Worm (Caenorhabditis elegans) whole organism, mixed stage, embryonic: ENCODE measurements around the gene pin-2.

Experiments used
- M03D4.4 ChIP-seq: sonication (generic microtip); optimal IDR thresholded peaks from 2 replicates; lab custom pipeline; 2017; ENCODE audit warnings: mild to moderate bottlenecking, missing genetic modification characterization, missing compliant biosample characterization
- bed-3 ChIP-seq: fragments of 200-800 bp; sonication (Bioruptor generic); optimal IDR thresholded peaks from 3 replicates; lab custom pipeline; 2018; ENCODE audit warnings: mild to moderate bottlenecking, missing genetic modification characterization, moderate library complexity, missing compliant biosample characterization
- blmp-1 ChIP-seq: fragments of 150-350 bp; optimal IDR thresholded peaks from 2 replicates; lab custom pipeline; 2014; ENCODE audit warnings: missing biosample characterization, missing genetic modification characterization
- ceh-39 ChIP-seq: fragments of 150-350 bp; optimal IDR thresholded peaks from 2 replicates; lab custom pipeline; 2014; ENCODE audit warnings: missing biosample characterization, missing genetic modification characterization
- ceh-43 ChIP-seq: fragments of 200-800 bp; sonication (Bioruptor generic); optimal IDR thresholded peaks from 2 replicates; lab custom pipeline; 2018; ENCODE audit warnings: mild to moderate bottlenecking, missing genetic modification characterization, moderate library complexity, missing compliant biosample characterization
- ceh-83 ChIP-seq: fragments of 200-800 bp; sonication (Bioruptor generic); optimal IDR thresholded peaks from 2 replicates; lab custom pipeline; 2018; ENCODE audit warnings: mild to moderate bottlenecking, missing genetic modification characterization, missing compliant biosample characterization
- ces-1 ChIP-seq: fragments of 150-350 bp; optimal IDR thresholded peaks from 2 replicates; lab custom pipeline; 2014; ENCODE audit warnings: missing biosample characterization, missing genetic modification reagents, missing genetic modification characterization
- drap-1 ChIP-seq: fragments of 200-800 bp; sonication (Bioruptor generic); optimal IDR thresholded peaks from 3 replicates; lab custom pipeline; 2018; ENCODE audit warnings: mild to moderate bottlenecking, missing genetic modification characterization, missing compliant biosample characterization
- elt-1 ChIP-seq: sonication (generic microtip); optimal IDR thresholded peaks from 2 replicates; lab custom pipeline; 2017; ENCODE audit warnings: missing genetic modification characterization, mild to moderate bottlenecking, missing compliant biosample characterization, antibody characterized with exemption, moderate library complexity, borderline replicate concordance; ENCODE audit not compliant: insufficient read depth
- flh-1 ChIP-seq: fragments of 200-800 bp; sonication (Bioruptor generic); optimal IDR thresholded peaks from 2 replicates; lab custom pipeline; 2018; ENCODE audit warnings: mild to moderate bottlenecking, missing genetic modification characterization, moderate library complexity, missing compliant biosample characterization
- ham-2 ChIP-seq: fragments of 200-800 bp; sonication (Bioruptor generic); optimal IDR thresholded peaks from 2 replicates; lab custom pipeline; 2018; ENCODE audit warnings: mild to moderate bottlenecking, missing genetic modification characterization, missing compliant biosample characterization
- hlh-1 ChIP-seq: fragments of 150-350 bp; optimal IDR thresholded peaks from 2 replicates; lab custom pipeline; 2014; ENCODE audit warnings: missing biosample characterization, missing genetic modification reagents, missing genetic modification characterization
- lin-13 ChIP-seq: fragments of 150-350 bp; optimal IDR thresholded peaks from 2 replicates; lab custom pipeline; 2014; ENCODE audit warnings: missing biosample characterization, missing genetic modification characterization
- lsy-2 ChIP-seq: fragments of 150-350 bp; optimal IDR thresholded peaks from 2 replicates; lab custom pipeline; 2014; ENCODE audit warnings: missing biosample characterization, missing genetic modification characterization
- mep-1 ChIP-seq: fragments of 150-350 bp; optimal IDR thresholded peaks from 2 replicates; lab custom pipeline; 2017; ENCODE audit warnings: missing biosample characterization, missing genetic modification reagents, missing genetic modification characterization, inconsistent platforms
- mls-2 ChIP-seq: sonication (generic microtip); optimal IDR thresholded peaks from 2 replicates; lab custom pipeline; 2016; ENCODE audit warnings: mild to moderate bottlenecking, missing genetic modification characterization, moderate library complexity, missing compliant biosample characterization
- nhr-12 ChIP-seq: fragments of 150-350 bp; optimal IDR thresholded peaks from 2 replicates; lab custom pipeline; 2014; ENCODE audit warnings: missing biosample characterization, missing genetic modification characterization
- nhr-2 ChIP-seq: fragments of 150-350 bp; optimal IDR thresholded peaks from 2 replicates; lab custom pipeline; 2014; ENCODE audit warnings: missing biosample characterization, missing genetic modification characterization
- nhr-237 ChIP-seq: fragments of 150-350 bp; optimal IDR thresholded peaks from 2 replicates; lab custom pipeline; 2014; ENCODE audit warnings: missing biosample characterization, missing genetic modification characterization
- pha-4 ChIP-seq: fragments of 150-350 bp; optimal IDR thresholded peaks from 2 replicates; lab custom pipeline; 2018; ENCODE audit warnings: missing biosample characterization, missing genetic modification reagents, missing genetic modification characterization
- sptf-1 ChIP-seq: sonication (generic microtip); optimal IDR thresholded peaks from 2 replicates; lab custom pipeline; 2017; ENCODE audit warnings: mild to moderate bottlenecking, missing genetic modification characterization, moderate library complexity, missing compliant biosample characterization
- tbx-8 ChIP-seq: fragments of 200-800 bp; sonication (Bioruptor generic); optimal IDR thresholded peaks from 2 replicates; lab custom pipeline; 2018; ENCODE audit warnings: mild to moderate bottlenecking, missing genetic modification characterization, moderate library complexity, missing compliant biosample characterization
- unc-62 ChIP-seq: fragments of 150-350 bp; optimal IDR thresholded peaks from 2 replicates; lab custom pipeline; 2014; ENCODE audit warnings: missing biosample characterization, missing genetic modification reagents, missing genetic modification characterization
- zip-8 ChIP-seq: fragments of 150-350 bp; optimal IDR thresholded peaks from 2 replicates; lab custom pipeline; 2014; ENCODE audit warnings: missing biosample characterization, missing genetic modification characterization
- ztf-11 ChIP-seq: fragments of 150-350 bp; optimal IDR thresholded peaks from 2 replicates; lab custom pipeline; 2014; ENCODE audit warnings: missing biosample characterization, missing genetic modification characterization

pin-2 gene

DNA sequence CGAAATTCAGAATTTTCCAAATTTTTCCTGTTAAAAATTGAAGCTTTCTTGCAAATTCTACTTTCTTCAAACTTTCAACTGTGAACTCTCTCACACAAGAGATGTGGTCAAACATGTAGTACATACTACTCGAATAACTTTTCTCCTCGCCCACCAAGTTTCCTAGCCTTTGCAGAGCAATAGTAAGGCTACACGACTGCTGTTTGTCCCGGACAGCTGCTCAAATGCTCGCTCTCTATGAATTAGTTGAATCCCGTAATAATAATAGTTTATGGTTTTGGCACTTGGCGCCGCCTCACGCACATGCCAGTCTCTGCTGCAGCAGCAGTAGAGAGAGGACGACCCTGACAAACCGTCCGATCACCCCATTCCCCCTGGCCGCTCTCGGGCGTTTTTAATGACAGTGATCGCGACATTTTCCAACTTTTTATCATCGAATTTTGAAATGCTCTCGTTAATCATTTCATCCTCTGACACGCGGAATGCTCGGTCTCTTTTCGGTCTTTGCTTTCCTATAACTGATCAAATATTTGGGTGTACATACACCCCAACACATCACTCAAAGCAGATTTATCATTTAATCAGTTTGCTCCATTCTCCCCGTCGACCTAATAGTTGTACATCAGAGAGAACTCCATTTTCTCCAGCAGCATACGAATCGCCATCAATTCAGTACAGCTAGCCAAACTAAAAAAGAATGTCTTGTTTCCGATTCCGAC lies 40.2 kb downstream of the pin-2 start:
- TF ChIP-seq ztf-11 (tag; lab: Kevin White, UChicago): no peak
- TF ChIP-seq hlh-1 (tag; lab: Kevin White, UChicago): peak; percentile 92

DNA sequence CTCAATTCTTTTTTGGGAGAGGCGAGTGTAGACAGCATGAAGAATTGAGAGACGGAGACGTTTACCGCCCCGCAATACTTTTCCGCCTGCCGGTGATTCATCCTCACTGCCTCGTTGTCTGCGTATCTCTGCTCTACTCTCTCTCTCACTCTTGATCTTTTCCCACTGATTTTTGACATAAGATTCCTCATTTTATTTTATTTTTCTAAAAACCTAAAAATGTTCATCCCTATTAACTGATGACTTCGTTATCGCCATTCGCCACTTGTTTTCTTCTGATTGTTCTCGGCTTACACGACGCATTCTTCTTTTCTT lies 40.7 kb downstream of the pin-2 start:
- TF ChIP-seq mep-1 (tag; lab: Kevin White, UChicago) (no peak), bed-3 (GFP tag; lab: Kevin White, UChicago) (no peak), lin-13 (no peak), M03D4.4 (no peak), lsy-2 (peak; percentile 3), ceh-83 (GFP tag; lab: Kevin White, UChicago) (no peak)

DNA sequence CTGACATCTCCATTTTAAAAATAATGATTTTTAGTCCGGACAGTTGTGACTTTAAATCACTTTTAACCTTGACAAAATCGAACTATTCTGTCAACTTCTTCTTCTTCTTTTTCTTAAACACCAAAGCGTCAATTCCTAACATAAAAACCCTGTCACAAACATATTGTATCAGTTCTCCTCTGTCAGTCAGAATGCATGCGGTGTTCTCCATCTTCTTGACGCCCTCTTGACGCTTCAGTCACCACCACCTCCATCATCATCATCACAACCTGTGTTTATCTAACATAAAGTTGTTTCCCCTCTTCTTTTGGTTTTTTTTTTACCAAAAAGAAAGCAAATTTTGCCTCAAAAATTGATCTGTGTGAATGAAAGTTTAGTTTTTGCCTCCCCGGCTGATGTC lies 41.7 kb downstream of the pin-2 start:
- TF ChIP-seq elt-1 (tag; lab: Kevin White, UChicago) (no peak), nhr-12 (tag; lab: Kevin White, UChicago) (no peak), ceh-83 (GFP tag; lab: Kevin White, UChicago) (no peak), M03D4.4 (no peak), unc-62 (no peak), lsy-2 (no peak)

DNA sequence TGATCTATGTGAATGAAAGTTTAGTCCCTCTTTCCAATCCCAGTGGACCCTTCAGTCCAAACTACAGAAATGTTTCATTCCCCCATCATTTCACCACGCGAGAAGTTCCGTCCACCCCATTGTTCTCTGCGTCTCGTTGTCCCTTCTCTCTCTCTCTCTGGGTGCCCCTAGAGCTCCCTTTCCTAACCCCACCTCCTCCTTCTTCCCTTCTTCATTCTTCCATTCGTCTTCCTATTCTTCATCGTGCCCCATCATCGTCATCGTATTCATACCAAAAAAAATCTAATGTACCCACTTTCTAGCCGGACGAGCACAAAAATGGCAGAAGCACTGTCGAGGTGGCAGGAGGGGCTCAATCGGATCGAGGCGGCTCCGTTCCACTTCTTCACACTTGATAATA lies 42.6 kb downstream of the pin-2 start, which contains the start of gene M02B1.3:
Gene M02B1.3, plus strand, starts transcription at position 301 of the 400 bp plus-strand sequence.
- TF ChIP-seq nhr-237 (tag; lab: Kevin White, UChicago) (no peak), ham-2 (GFP tag; lab: Kevin White, UChicago) (no peak)

DNA sequence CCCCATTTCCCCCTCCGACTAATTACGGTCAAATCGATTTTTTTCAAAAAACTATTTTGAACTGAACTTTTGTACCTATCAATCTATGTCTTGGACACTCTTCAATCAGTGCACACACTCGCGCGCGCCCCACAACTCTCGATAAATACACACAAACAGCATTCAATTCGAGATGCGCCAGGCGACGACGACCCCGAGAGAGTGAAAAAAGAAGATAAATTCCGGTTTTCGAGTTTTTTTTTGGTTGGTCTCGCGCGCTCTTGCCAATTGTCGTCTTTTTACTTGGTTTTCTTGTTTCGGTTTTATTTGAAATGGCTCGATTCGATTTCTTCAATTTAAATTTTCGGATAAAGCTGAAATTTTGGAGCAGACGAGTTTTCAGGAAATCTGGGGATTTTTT lies 46.7 kb downstream of the pin-2 start:
- TF ChIP-seq lsy-2: no peak
- TF ChIP-seq blmp-1 (tag; lab: Kevin White, UChicago): no peak

DNA sequence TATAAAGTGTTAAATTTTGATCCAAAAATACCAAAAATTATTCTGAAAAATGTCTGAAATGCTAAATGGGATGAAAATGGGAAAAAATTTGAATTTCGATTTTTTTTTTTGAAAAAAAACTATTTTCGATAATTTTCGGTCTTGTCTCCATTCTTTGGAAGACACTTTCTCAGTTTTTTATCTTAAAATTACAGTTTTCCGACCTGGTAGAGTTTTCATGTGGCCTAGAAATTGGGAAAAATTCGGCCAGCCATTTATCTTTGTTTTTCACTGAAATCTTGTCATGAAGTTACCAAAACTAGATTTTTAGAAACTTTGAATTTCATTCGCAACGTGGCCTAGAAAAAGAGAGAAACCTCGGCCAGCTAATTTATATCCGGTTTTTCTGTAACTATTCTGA lies 47.2 kb downstream of the pin-2 start:
- TF ChIP-seq drap-1 (GFP tag; lab: Kevin White, UChicago): no peak
- TF ChIP-seq M03D4.4: no peak
- no peak for TF ChIP-seq nhr-12 (tag; lab: Kevin White, UChicago)
- no peak for TF ChIP-seq ceh-39 (tag; lab: Kevin White, UChicago)

DNA sequence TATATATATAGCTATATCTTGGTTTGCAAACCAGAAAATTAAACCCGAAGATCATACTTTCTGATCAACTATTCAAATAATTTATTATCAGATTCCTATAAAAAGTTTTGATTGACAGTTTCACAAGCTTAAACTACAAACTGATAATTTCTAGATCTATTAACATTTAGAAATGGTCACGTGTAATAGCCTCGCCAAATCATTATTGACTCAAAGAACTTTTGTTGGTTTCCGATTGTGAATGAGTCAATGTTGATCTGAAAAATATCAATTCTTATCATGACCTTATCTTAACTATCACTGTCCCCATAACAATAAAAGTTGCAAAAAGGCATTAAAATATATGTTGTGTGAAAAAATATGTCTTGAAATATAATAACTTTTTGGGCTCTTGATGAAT lies 48.5 kb downstream of the pin-2 start:
- TF ChIP-seq ceh-43 (GFP tag; lab: Kevin White, UChicago): no peak
- TF ChIP-seq zip-8 (tag; lab: Kevin White, UChicago): no peak
- no peak for TF ChIP-seq sptf-1
- TF ChIP-seq nhr-237 (tag; lab: Kevin White, UChicago): no peak
- no peak for TF ChIP-seq mls-2 (tag; lab: Kevin White, UChicago)
- TF ChIP-seq hlh-1 (tag; lab: Kevin White, UChicago): no peak
- TF ChIP-seq lsy-2: no peak
- TF ChIP-seq unc-62: no peak
- TF ChIP-seq bed-3 (GFP tag; lab: Kevin White, UChicago): no peak
- TF ChIP-seq nhr-2: no peak
- no peak for TF ChIP-seq elt-1 (tag; lab: Kevin White, UChicago)

DNA sequence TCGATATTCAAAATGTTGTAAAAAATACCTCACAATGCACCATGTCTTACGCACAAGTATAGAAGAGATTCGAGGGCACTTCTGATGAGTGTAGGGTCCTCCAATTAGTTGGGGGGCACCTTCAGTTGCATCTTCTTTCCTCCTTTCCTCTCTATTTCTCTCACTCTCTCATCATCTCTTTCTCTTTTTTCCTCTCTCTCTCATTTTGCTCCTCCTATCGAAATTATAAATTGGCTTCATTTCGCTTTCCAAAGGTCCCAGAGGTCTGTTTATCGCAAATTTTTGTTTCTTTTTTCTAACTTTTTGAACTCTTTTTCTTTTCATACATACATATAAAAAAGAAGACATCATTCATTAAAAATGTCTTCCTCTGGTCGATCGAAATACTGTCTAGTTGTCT lies 49.2 kb downstream of the pin-2 start:
- TF ChIP-seq unc-62 (no peak), ceh-43 (GFP tag; lab: Kevin White, UChicago) (no peak), mls-2 (tag; lab: Kevin White, UChicago) (no peak), ces-1 (GFP tag; lab: Kevin White, UChicago) (peak; percentile 75), hlh-1 (tag; lab: Kevin White, UChicago) (no peak), tbx-8 (GFP tag; lab: Kevin White, UChicago) (no peak)

DNA sequence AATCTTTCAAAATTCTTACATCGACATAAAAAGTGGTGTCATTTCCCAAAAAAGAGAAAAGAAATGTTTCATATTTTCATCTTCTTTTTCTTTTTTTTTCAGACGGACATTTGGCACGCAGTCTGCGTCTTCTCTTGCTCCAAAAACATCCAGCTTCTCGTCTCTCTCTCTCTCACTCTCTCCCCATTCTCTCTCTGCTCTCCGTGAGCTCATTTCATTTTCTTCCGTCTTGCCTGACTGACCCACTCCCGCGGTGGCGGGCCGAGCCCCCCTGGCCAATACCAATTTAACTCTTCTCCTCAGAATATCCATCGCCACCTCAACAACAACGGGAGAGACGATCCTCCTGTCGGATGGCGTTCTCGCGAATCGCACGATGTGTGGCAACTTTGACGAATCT lies 51.9 kb downstream of the pin-2 start, which contains the start of gene txt-19:
Gene txt-19, plus strand, starts transcription at position 304 of the 400 bp plus-strand sequence.
- TF ChIP-seq flh-1 (GFP tag; lab: Kevin White, UChicago) (no peak), pha-4 (tag; lab: Kevin White, UChicago) (no peak), ces-1 (GFP tag; lab: Kevin White, UChicago) (peak; percentile 67)
